Fruit fly (Drosophila melanogaster) whole organism, embryonic: ENCODE results near the gene CG17819.
A peak's percentile ranks its signal among the peaks of the same experiment; 100 is the strongest.

ENCODE experiments used
- Atf6 ChIP-seq: fragments of 200-800 bp; sonication (Bioruptor generic); IDR thresholded peaks from 2 replicates; pipeline ENCODE4 v1.3.6; 2022; ENCODE audit warnings: missing biosample characterization, missing genetic modification characterization
- Bgb ChIP-seq: fragments of 200-800 bp; sonication (Bioruptor generic); IDR thresholded peaks from 2 replicates; pipeline ENCODE4 v1.3.6; 2022; ENCODE audit warnings: missing biosample characterization, missing genetic modification characterization; ENCODE audit not compliant: partially characterized antibody
- CG10147 ChIP-seq: fragments of 200-800 bp; sonication (Bioruptor generic); optimal IDR thresholded peaks from 2 replicates; lab custom pipeline; 2019; ENCODE audit warnings: missing biosample characterization, mild to moderate bottlenecking, missing genetic modification characterization, moderate library complexity
- CG10267 ChIP-seq: fragments of 200-800 bp; sonication (Bioruptor generic); optimal IDR thresholded peaks from 2 replicates; lab custom pipeline; 2018; ENCODE audit warnings: missing biosample characterization, mild to moderate bottlenecking, missing genetic modification characterization, moderate library complexity
- CG10654 ChIP-seq: fragments of 200-800 bp; sonication (Bioruptor generic); optimal IDR thresholded peaks from 2 replicates; lab custom pipeline; 2016; ENCODE audit warnings: missing biosample characterization, missing genetic modification characterization
- CG11247 ChIP-seq: fragments of 200-800 bp; sonication (Bioruptor generic); IDR thresholded peaks from 2 replicates; pipeline ENCODE4 v1.3.6; 2022; ENCODE audit warnings: missing biosample characterization, missing genetic modification characterization
- CG11723 ChIP-seq: fragments of 200-800 bp; sonication (Bioruptor generic); optimal IDR thresholded peaks from 2 replicates; lab custom pipeline; 2017; ENCODE audit warnings: missing biosample characterization, mild to moderate bottlenecking, missing genetic modification characterization
- CG12071 ChIP-seq: fragments of 200-800 bp; sonication (Bioruptor generic); optimal IDR thresholded peaks from 3 replicates; lab custom pipeline; 2018; ENCODE audit warnings: missing biosample characterization, mild to moderate bottlenecking, missing genetic modification characterization
- CG12299 ChIP-seq: fragments of 200-800 bp; sonication (Bioruptor generic); optimal IDR thresholded peaks from 2 replicates; lab custom pipeline; 2018; ENCODE audit warnings: missing biosample characterization, mild to moderate bottlenecking, missing genetic modification characterization
- CG14710 ChIP-seq: fragments of 200-800 bp; sonication (Bioruptor generic); optimal IDR thresholded peaks from 3 replicates; lab custom pipeline; 2019; ENCODE audit warnings: missing biosample characterization, mild to moderate bottlenecking, missing genetic modification characterization, moderate library complexity
- CG15269 ChIP-seq: fragments of 200-800 bp; sonication (Bioruptor generic); optimal IDR thresholded peaks from 2 replicates; lab custom pipeline; 2018; ENCODE audit warnings: missing biosample characterization, mild to moderate bottlenecking, missing genetic modification characterization, moderate library complexity
- CG15479 ChIP-seq: fragments of 200-800 bp; sonication (Bioruptor generic); optimal IDR thresholded peaks from 3 replicates; lab custom pipeline; 2019; ENCODE audit warnings: missing biosample characterization, mild to moderate bottlenecking, missing genetic modification characterization, moderate library complexity
- CG1647 ChIP-seq: fragments of 200-800 bp; sonication (Bioruptor generic); optimal IDR thresholded peaks from 3 replicates; lab custom pipeline; 2016; ENCODE audit warnings: missing biosample characterization, missing genetic modification characterization
- CG16815 ChIP-seq: fragments of 200-800 bp; sonication (Bioruptor generic); optimal IDR thresholded peaks from 3 replicates; lab custom pipeline; 2017; ENCODE audit warnings: missing biosample characterization, mild to moderate bottlenecking, missing genetic modification characterization
- CG1792 ChIP-seq: fragments of 200-800 bp; sonication (Bioruptor generic); optimal IDR thresholded peaks from 2 replicates; lab custom pipeline; 2016; ENCODE audit warnings: missing biosample characterization, missing genetic modification characterization
- CG18476 ChIP-seq: fragments of 200-800 bp; sonication (Bioruptor generic); optimal IDR thresholded peaks from 2 replicates; lab custom pipeline; 2016; ENCODE audit warnings: missing biosample characterization, mild to moderate bottlenecking, missing genetic modification characterization
- CG18619 ChIP-seq: fragments of 200-800 bp; sonication (Bioruptor generic); optimal IDR thresholded peaks from 3 replicates; lab custom pipeline; 2017; ENCODE audit warnings: missing biosample characterization, mild to moderate bottlenecking, missing genetic modification characterization
- CG2712 ChIP-seq: fragments of 200-800 bp; optimal IDR thresholded peaks from 3 replicates; lab custom pipeline; 2019; ENCODE audit warnings: missing biosample characterization, mild to moderate bottlenecking, missing genetic modification characterization, moderate library complexity
- CG30431 ChIP-seq: fragments of 200-800 bp; sonication (Bioruptor generic); optimal IDR thresholded peaks from 2 replicates; lab custom pipeline; 2017; ENCODE audit warnings: missing biosample characterization, missing genetic modification characterization
- CG31388 ChIP-seq: fragments of 200-800 bp; sonication (Bioruptor generic); optimal IDR thresholded peaks from 2 replicates; lab custom pipeline; 2016; ENCODE audit warnings: missing biosample characterization, missing genetic modification characterization
- CG32532 ChIP-seq: fragments of 200-800 bp; sonication (Bioruptor generic); IDR thresholded peaks from 2 replicates; pipeline ENCODE4 v1.3.6; 2022; ENCODE audit warnings: missing biosample characterization, missing genetic modification characterization
- CG33557 ChIP-seq: fragments of 200-800 bp; sonication (Bioruptor generic); optimal IDR thresholded peaks from 2 replicates; lab custom pipeline; 2019; ENCODE audit warnings: missing biosample characterization, mild to moderate bottlenecking, missing genetic modification characterization, moderate library complexity
- CG4730 ChIP-seq: fragments of 200-800 bp; sonication (Bioruptor generic); IDR thresholded peaks from 2 replicates; pipeline ENCODE4 v1.3.6; 2022; ENCODE audit warnings: missing biosample characterization, missing genetic modification characterization
- CG4854 ChIP-seq: fragments of 200-800 bp; sonication (Bioruptor generic); optimal IDR thresholded peaks from 2 replicates; lab custom pipeline; 2016; ENCODE audit warnings: missing biosample characterization, missing genetic modification characterization, inconsistent platforms
- CG6175 ChIP-seq: fragments of 200-800 bp; sonication (Bioruptor generic); IDR thresholded peaks from 3 replicates; pipeline ENCODE4 v1.3.6; 2022; ENCODE audit warnings: missing biosample characterization, missing genetic modification characterization
- CG6689 ChIP-seq: fragments of 200-800 bp; sonication (Bioruptor generic); IDR thresholded peaks from 2 replicates; pipeline ENCODE4 v1.3.6; 2022; ENCODE audit warnings: missing biosample characterization, missing genetic modification characterization
- CG7839 ChIP-seq: fragments of 200-800 bp; sonication (Bioruptor generic); optimal IDR thresholded peaks from 3 replicates; lab custom pipeline; 2018; ENCODE audit warnings: missing biosample characterization, mild to moderate bottlenecking, missing genetic modification characterization, moderate library complexity
- CG8924 ChIP-seq: fragments of 200-800 bp; optimal IDR thresholded peaks from 3 replicates; lab custom pipeline; 2019; ENCODE audit warnings: missing biosample characterization, mild to moderate bottlenecking, missing genetic modification characterization, moderate library complexity
- Dll ChIP-seq: fragments of 200-800 bp; sonication (Bioruptor generic); IDR thresholded peaks from 4 replicates; pipeline ENCODE4 v1.3.6; 2022; ENCODE audit warnings: missing biosample characterization, missing genetic modification characterization; ENCODE audit not compliant: partially characterized antibody
- Doc3 ChIP-seq: fragments of 200-800 bp; sonication (Bioruptor generic); IDR thresholded peaks from 3 replicates; pipeline ENCODE4 v1.3.6; 2022; ENCODE audit warnings: missing biosample characterization, missing genetic modification characterization; ENCODE audit not compliant: partially characterized antibody
- E2f1 ChIP-seq: fragments of 200-800 bp; sonication (Bioruptor generic); IDR thresholded peaks from 2 replicates; pipeline ENCODE4 v1.3.6; 2022; ENCODE audit warnings: missing biosample characterization, missing genetic modification characterization
- Jarid2 ChIP-seq: fragments of 200-800 bp; sonication (Bioruptor generic); optimal IDR thresholded peaks from 3 replicates; lab custom pipeline; 2017; ENCODE audit warnings: mild to moderate bottlenecking, missing biosample characterization, missing genetic modification reagents, missing genetic modification characterization
- Lpt ChIP-seq: fragments of >200 bp; optimal IDR thresholded peaks from 2 replicates; lab custom pipeline; 2018; ENCODE audit warnings: missing biosample characterization, missing genetic modification characterization
- MTF-1 ChIP-seq: fragments of 200-800 bp; sonication (Bioruptor generic); optimal IDR thresholded peaks from 2 replicates; lab custom pipeline; 2018; ENCODE audit warnings: missing biosample characterization, mild to moderate bottlenecking, missing genetic modification characterization, borderline replicate concordance
- Myb ChIP-seq: fragments of 200-800 bp; sonication (Bioruptor generic); optimal IDR thresholded peaks from 2 replicates; lab custom pipeline; 2016; ENCODE audit warnings: missing biosample characterization, missing genetic modification characterization
- Sox100B ChIP-seq: fragments of 200-800 bp; sonication (Bioruptor generic); optimal IDR thresholded peaks from 3 replicates; lab custom pipeline; 2018; ENCODE audit warnings: missing biosample characterization, mild to moderate bottlenecking, missing genetic modification characterization
- Ssrp ChIP-seq: fragments of 200-800 bp; sonication (Bioruptor generic); optimal IDR thresholded peaks from 2 replicates; lab custom pipeline; 2018; ENCODE audit warnings: missing biosample characterization, mild to moderate bottlenecking, missing genetic modification characterization, moderate library complexity
- Tbp ChIP-seq: fragments of >200 bp; optimal IDR thresholded peaks from 2 replicates; lab custom pipeline; 2018; ENCODE audit warnings: missing biosample characterization, missing genetic modification characterization
- ase ChIP-seq: fragments of 200-800 bp; sonication (Bioruptor generic); IDR thresholded peaks from 3 replicates; pipeline ENCODE4 v1.3.6; 2022; ENCODE audit warnings: missing biosample characterization, missing genetic modification characterization
- br ChIP-seq: fragments of >200 bp; optimal IDR thresholded peaks from 2 replicates; lab custom pipeline; 2017
- chif ChIP-seq, 2 experiments: fragments of 200-800 bp; sonication (Bioruptor generic); optimal IDR thresholded peaks; 3 replicates each; lab custom pipeline; 2016; ENCODE audit warnings: missing biosample characterization in 2 of 2, missing genetic modification characterization in 2 of 2
- crp ChIP-seq, 2 experiments: fragments of 200-800 bp; sonication (Bioruptor generic); optimal IDR thresholded peaks; 2 replicates in 1 of 2; 3 replicates in 1 of 2; lab custom pipeline; 2017; ENCODE audit warnings: missing biosample characterization in 2 of 2, missing genetic modification characterization in 2 of 2, mild to moderate bottlenecking in 1 of 2, moderate library complexity in 1 of 2
- da ChIP-seq: fragments of 200-800 bp; sonication (Bioruptor generic); optimal IDR thresholded peaks from 2 replicates; lab custom pipeline; 2016; ENCODE audit warnings: missing biosample characterization, missing genetic modification characterization
- gro ChIP-seq: fragments of 200-800 bp; sonication (Bioruptor generic); optimal IDR thresholded peaks from 2 replicates; lab custom pipeline; 2016; ENCODE audit warnings: missing biosample characterization, missing genetic modification characterization
- kni ChIP-seq: fragments of 200-800 bp; sonication (Bioruptor generic); optimal IDR thresholded peaks from 3 replicates; lab custom pipeline; 2017; ENCODE audit warnings: mild to moderate bottlenecking, missing biosample characterization, missing genetic modification reagents, missing genetic modification characterization
- maf-S ChIP-seq: fragments of 200-800 bp; sonication (Bioruptor generic); optimal IDR thresholded peaks from 2 replicates; lab custom pipeline; 2016; ENCODE audit warnings: missing biosample characterization, missing genetic modification characterization
- pan ChIP-seq, 4 experiments: fragments of >200 bp in 3 of 4; fragments of 200-800 bp in 1 of 4; sonication (Bioruptor generic) in 1 of 4; optimal IDR thresholded peaks in 3 of 4; IDR thresholded peaks in 1 of 4; 2 replicates each; pipeline versions ENCODE4 v1.3.6 to Lab custom; 2017 to 2022; ENCODE audit warnings: missing biosample characterization in 2 of 4, missing genetic modification characterization in 2 of 4, mixed read lengths in 1 of 4
- prd ChIP-seq, 3 experiments: fragments of >200 bp in 2 of 3; fragments of 200-800 bp in 1 of 3; sonication (Bioruptor generic) in 1 of 3; optimal IDR thresholded peaks in 2 of 3; IDR thresholded peaks in 1 of 3; 2 replicates in 2 of 3; 3 replicates in 1 of 3; pipeline versions ENCODE4 v1.3.6 to Lab custom; 2017 to 2022; ENCODE audit warnings: missing biosample characterization in 1 of 3, missing genetic modification characterization in 1 of 3
- slbo ChIP-seq: fragments of 200-800 bp; sonication (Bioruptor generic); IDR thresholded peaks from 2 replicates; pipeline ENCODE4 v1.3.6; 2022; ENCODE audit warnings: missing biosample characterization, missing genetic modification characterization

Gene CG17819

dm6 chr3R:21848987-21849442 is 36.3 kb downstream of the CG17819 start (continued):
- TF ChIP-seq CG18476 (GFP tag; lab: Kevin White, UChicago) (peak; percentile 62), CG31388 (GFP tag; lab: Kevin White, UChicago) (no peak), CG10654 (GFP tag; lab: Kevin White, UChicago) (peak; percentile 29), slbo (GFP tag; lab: Robert Waterston, UW) (peak; percentile 37), CG8924 (tag; lab: Kevin White, UChicago) (peak; percentile 84), Myb (GFP tag; lab: Kevin White, UChicago) (peak; percentile 39), CG2712 (peak; percentile 86), CG7839 (tag; lab: Kevin White, UChicago) (peak; percentile 86), Doc3 (GFP tag; lab: Robert Waterston, UW) (no peak), Sox100B (GFP tag; lab: Kevin White, UChicago) (peak; percentile 87), CG12071 (GFP tag; lab: Kevin White, UChicago) (peak; percentile 8), CG6175 (GFP tag; lab: Robert Waterston, UW) (no peak), CG10267 (peak; percentile 77), prd (optimal IDR thresholded peaks at IDR 0.05; lab: Kevin White, UChicago) (no peak), prd (GFP tag; IDR thresholded peaks at IDR 0.05; lab: Robert Waterston, UW) (no peak; the same call in 1 of the 3 replicates), Lpt (GFP tag; lab: Kevin White, UChicago) (no peak), CG14710 (tag; lab: Kevin White, UChicago) (peak; percentile 85), CG4854 (peak; percentile 26), chif (GFP tag; optimal IDR thresholded peaks at IDR 0.05; lab: Kevin White, UChicago) (peak; percentile 60 to 68), MTF-1 (GFP tag; lab: Kevin White, UChicago) (peak; percentile 58), CG15269 (tag; lab: Kevin White, UChicago) (peak; percentile 61), Ssrp (tag; lab: Kevin White, UChicago) (peak; percentile 73), maf-S (GFP tag; lab: Kevin White, UChicago) (peak; percentile 26), da (no peak), br (no peak), CG4730 (GFP tag; lab: Robert Waterston, UW) (no peak), Dll (GFP tag; lab: Robert Waterston, UW) (no peak), CG18619 (peak; percentile 62), kni (peak; percentile 3), CG32532 (GFP tag; lab: Robert Waterston, UW) (peak; percentile 43; the same call in 1 of the 2 replicates), CG12299 (peak; percentile 41), ase (GFP tag; lab: Robert Waterston, UW) (0 out of 3 replicates have a peak, but pooled peaks have one; percentile 26), CG11247 (GFP tag; lab: Robert Waterston, UW) (no peak), gro (no peak), CG33557 (GFP tag; lab: Kevin White, UChicago) (peak; percentile 69), pan (optimal IDR thresholded peaks at IDR 0.05; lab: Kevin White, UChicago) (no peak), pan (GFP tag; optimal IDR thresholded peaks at IDR 0.05 in 1 of 2, IDR thresholded peaks at IDR 0.05 in 1 of 2) (peak in 1 of 2 experiments; percentile 35), CG1792 (GFP tag; lab: Kevin White, UChicago) (no peak), Tbp (GFP tag; lab: Kevin White, UChicago) (no peak), Bgb (no peak), E2f1 (GFP tag; lab: Robert Waterston, UW) (peak; percentile 56), crp (GFP tag; optimal IDR thresholded peaks at IDR 0.05; lab: Kevin White, UChicago) (peak in 1 of 2 experiments; percentile 23), Atf6 (GFP tag; lab: Robert Waterston, UW) (no peak), CG1647 (GFP tag; lab: Kevin White, UChicago) (peak; percentile 35), CG6689 (GFP tag; lab: Robert Waterston, UW) (peak; percentile 79), CG11723 (GFP tag; lab: Kevin White, UChicago) (peak; percentile 51), CG15479 (GFP tag; lab: Kevin White, UChicago) (peak; percentile 59), CG30431 (GFP tag; lab: Kevin White, UChicago) (peak; percentile 66), CG10147 (GFP tag; lab: Kevin White, UChicago) (peak; percentile 64), Jarid2 (GFP tag; lab: Kevin White, UChicago) (peak; percentile 17), CG16815 (GFP tag; lab: Kevin White, UChicago) (peak; percentile 63)
